Worm (Caenorhabditis elegans) whole organism, L2 larva: Measurements from ENCODE around the gene C23H5.11.

Experiments
- C34F6.9 ChIP-seq: fragments of 150-350 bp; optimal IDR thresholded peaks from 2 replicates; lab custom pipeline; 2014; ENCODE audit warnings: missing biosample characterization, missing genetic modification characterization
- F13H6.1 ChIP-seq: sonication (generic microtip); optimal IDR thresholded peaks from 2 replicates; lab custom pipeline; 2016; ENCODE audit warnings: missing genetic modification characterization, missing compliant biosample characterization
- R02D3.7 ChIP-seq: fragments of 150-350 bp; optimal IDR thresholded peaks from 2 replicates; lab custom pipeline; 2014; ENCODE audit warnings: missing biosample characterization, missing genetic modification characterization
- Y55F3AM.14 ChIP-seq: fragments of 200-800 bp; sonication (Bioruptor generic); optimal IDR thresholded peaks from 2 replicates; lab custom pipeline; 2018; ENCODE audit warnings: mild to moderate bottlenecking, missing genetic modification characterization, missing compliant biosample characterization
- ZK546.5 ChIP-seq: sonication (generic microtip); optimal IDR thresholded peaks from 2 replicates; lab custom pipeline; 2017; ENCODE audit warnings: missing biosample characterization, missing genetic modification characterization
- alr-1 ChIP-seq: fragments of 150-350 bp; optimal IDR thresholded peaks from 2 replicates; lab custom pipeline; 2014; ENCODE audit warnings: missing biosample characterization, missing genetic modification characterization
- blmp-1 ChIP-seq: sonication (generic microtip); optimal IDR thresholded peaks from 2 replicates; lab custom pipeline; 2017; ENCODE audit warnings: missing genetic modification characterization, mild to moderate bottlenecking, missing compliant biosample characterization, antibody characterized with exemption, moderate library complexity; ENCODE audit not compliant: insufficient read depth
- ceh-16 ChIP-seq: fragments of 150-350 bp; optimal IDR thresholded peaks from 2 replicates; lab custom pipeline; 2014; ENCODE audit warnings: missing biosample characterization, missing genetic modification characterization
- ceh-82 ChIP-seq: fragments of 150-350 bp; optimal IDR thresholded peaks from 2 replicates; lab custom pipeline; 2014; ENCODE audit warnings: missing biosample characterization, missing genetic modification characterization
- crh-2 ChIP-seq: sonication (generic microtip); optimal IDR thresholded peaks from 2 replicates; lab custom pipeline; 2017; ENCODE audit warnings: missing biosample characterization, missing genetic modification characterization
- egl-27 ChIP-seq: sonication (generic microtip); optimal IDR thresholded peaks from 3 replicates; lab custom pipeline; 2017; ENCODE audit warnings: missing biosample characterization, missing genetic modification reagents, missing genetic modification characterization
- elt-1 ChIP-seq: fragments of 150-350 bp; optimal IDR thresholded peaks from 2 replicates; lab custom pipeline; 2014; ENCODE audit warnings: missing biosample characterization, missing genetic modification characterization
- elt-3 ChIP-seq: sonication (generic microtip); optimal IDR thresholded peaks from 2 replicates; lab custom pipeline; 2017; ENCODE audit warnings: missing biosample characterization, missing genetic modification characterization
- fos-1 ChIP-seq: fragments of 150-350 bp; optimal IDR thresholded peaks from 2 replicates; lab custom pipeline; 2014; ENCODE audit warnings: missing biosample characterization, missing genetic modification characterization
- gmeb-1 ChIP-seq: fragments of 150-350 bp; optimal IDR thresholded peaks from 2 replicates; lab custom pipeline; 2014; ENCODE audit warnings: missing biosample characterization, missing genetic modification characterization
- lin-11 ChIP-seq: fragments of 150-350 bp; sonication (generic microtip); optimal IDR thresholded peaks from 2 replicates; lab custom pipeline; 2014; ENCODE audit warnings: missing biosample characterization, missing genetic modification characterization, inconsistent platforms, mixed read lengths
- lsy-2 ChIP-seq, 2 experiments: fragments of 150-350 bp in 1 of 2; sonication (generic microtip) in 1 of 2; optimal IDR thresholded peaks; 2 replicates each; lab custom pipeline; 2014 to 2017; ENCODE audit warnings: missing biosample characterization in 2 of 2, missing genetic modification characterization in 2 of 2
- mab-5 ChIP-seq: fragments of 150-350 bp; optimal IDR thresholded peaks from 2 replicates; lab custom pipeline; 2014; ENCODE audit warnings: missing biosample characterization, missing genetic modification characterization
- mdl-1 ChIP-seq, 2 experiments: fragments of 150-350 bp in 1 of 2; sonication (generic microtip) in 1 of 2; optimal IDR thresholded peaks; 2 replicates each; lab custom pipeline; 2017; ENCODE audit warnings: missing biosample characterization in 2 of 2, missing genetic modification characterization in 2 of 2
- nhr-10 ChIP-seq: sonication (generic microtip); optimal IDR thresholded peaks from 2 replicates; lab custom pipeline; 2017; ENCODE audit warnings: missing biosample characterization, missing genetic modification characterization
- nhr-11 ChIP-seq: fragments of 150-350 bp; optimal IDR thresholded peaks from 2 replicates; lab custom pipeline; 2014; ENCODE audit warnings: missing biosample characterization, missing genetic modification characterization
- nhr-129 ChIP-seq: fragments of 150-350 bp; optimal IDR thresholded peaks from 2 replicates; lab custom pipeline; 2014; ENCODE audit warnings: missing biosample characterization, missing genetic modification characterization
- nhr-23 ChIP-seq: fragments of 150-350 bp; optimal IDR thresholded peaks from 2 replicates; lab custom pipeline; 2014; ENCODE audit warnings: missing biosample characterization, missing genetic modification reagents, missing genetic modification characterization
- nhr-237 ChIP-seq: fragments of 150-350 bp; optimal IDR thresholded peaks from 2 replicates; lab custom pipeline; 2014; ENCODE audit warnings: missing biosample characterization, missing genetic modification characterization
- nhr-25 ChIP-seq: fragments of 150-350 bp; sonication (generic microtip); optimal IDR thresholded peaks from 3 replicates; lab custom pipeline; 2014; ENCODE audit warnings: missing biosample characterization, missing genetic modification characterization
- nhr-6 ChIP-seq: fragments of 150-350 bp; optimal IDR thresholded peaks from 2 replicates; lab custom pipeline; 2014; ENCODE audit warnings: missing biosample characterization, missing genetic modification characterization
- nhr-77 ChIP-seq: fragments of 150-350 bp; optimal IDR thresholded peaks from 2 replicates; lab custom pipeline; 2014; ENCODE audit warnings: missing biosample characterization, missing genetic modification characterization
- peb-1 ChIP-seq: fragments of 150-350 bp; optimal IDR thresholded peaks from 2 replicates; lab custom pipeline; 2014; ENCODE audit warnings: missing biosample characterization, missing genetic modification characterization
- sma-9 ChIP-seq, 2 experiments: fragments of 150-350 bp in 1 of 2; sonication (generic microtip) in 1 of 2; optimal IDR thresholded peaks; 2 replicates each; lab custom pipeline; 2014 to 2016; ENCODE audit warnings: missing genetic modification characterization in 2 of 2, mild to moderate bottlenecking in 1 of 2, missing biosample characterization in 1 of 2, missing compliant biosample characterization in 1 of 2, missing genetic modification reagents in 1 of 2, moderate library complexity in 1 of 2
- snpc-4 ChIP-seq: fragments of 150-350 bp; optimal IDR thresholded peaks from 2 replicates; lab custom pipeline; 2014; ENCODE audit warnings: missing biosample characterization, missing genetic modification characterization
- unc-39 ChIP-seq: fragments of 150-350 bp; optimal IDR thresholded peaks from 2 replicates; lab custom pipeline; 2014; ENCODE audit warnings: missing biosample characterization, missing genetic modification characterization
- unc-55 ChIP-seq: fragments of 150-350 bp; sonication (generic microtip); optimal IDR thresholded peaks from 3 replicates; lab custom pipeline; 2014; ENCODE audit warnings: missing biosample characterization, missing genetic modification reagents, missing genetic modification characterization
- unc-62 ChIP-seq: fragments of 150-350 bp; optimal IDR thresholded peaks from 2 replicates; lab custom pipeline; 2014; ENCODE audit warnings: missing biosample characterization, missing genetic modification reagents, missing genetic modification characterization
- zag-1 ChIP-seq: fragments of 150-350 bp; optimal IDR thresholded peaks from 2 replicates; lab custom pipeline; 2014; ENCODE audit warnings: missing biosample characterization, missing genetic modification characterization
- ztf-1 ChIP-seq: fragments of 200-800 bp; sonication (Bioruptor generic); conservative IDR thresholded peaks from 2 replicates; pipeline ENCODE4 v1.3.6; 2022; ENCODE audit warnings: missing genetic modification characterization, missing compliant biosample characterization

C23H5.11 gene

ce11 chrIV:2080340-2080739 is 19.3 kb downstream of the C23H5.11 start:
- TF ChIP-seq lsy-2 (tag; optimal IDR thresholded peaks at IDR 0.05; lab: Kevin White, UChicago) = no peak
- TF ChIP-seq blmp-1 (tag; lab: Kevin White, UChicago) = no peak
- no peak for TF ChIP-seq C34F6.9 (tag; lab: Kevin White, UChicago)
- TF ChIP-seq Y55F3AM.14 (GFP tag; lab: Kevin White, UChicago) = no peak
- no peak for TF ChIP-seq nhr-11 (tag; lab: Kevin White, UChicago)
- no peak for TF ChIP-seq nhr-129 (tag; lab: Kevin White, UChicago)
- TF ChIP-seq R02D3.7 = no peak
- no peak for TF ChIP-seq ZK546.5
- TF ChIP-seq ceh-16 (tag; lab: Kevin White, UChicago) = no peak
- TF ChIP-seq F13H6.1 (tag; lab: Kevin White, UChicago) = no peak
- TF ChIP-seq nhr-237 (tag; lab: Kevin White, UChicago) = no peak
- no peak for TF ChIP-seq crh-2 (tag; lab: Kevin White, UChicago)
- no peak for TF ChIP-seq sma-9 (GFP tag; optimal IDR thresholded peaks at IDR 0.05; lab: Kevin White, UChicago)
- no peak for TF ChIP-seq sma-9 (tag; optimal IDR thresholded peaks at IDR 0.05; lab: Kevin White, UChicago)
- TF ChIP-seq unc-39 (tag; lab: Kevin White, UChicago) = no peak
- TF ChIP-seq egl-27 (tag; lab: Kevin White, UChicago) = no peak
- TF ChIP-seq fos-1 (tag; lab: Kevin White, UChicago) = no peak
- TF ChIP-seq unc-55 = no peak
- no peak for TF ChIP-seq gmeb-1 (tag; lab: Kevin White, UChicago)

ce11 chrIV:2077159-2077835 is 22.4 kb downstream of the C23H5.11 start:
- TF ChIP-seq alr-1 (no peak), lsy-2 (tag; optimal IDR thresholded peaks at IDR 0.05; lab: Kevin White, UChicago) (peak in 1 of 2 experiments; percentile 10)

ce11 chrIV:2065895-2066294 is 33.8 kb downstream of the C23H5.11 start, which contains the start of gene arrd-26:
Gene arrd-26 (plus strand): TSS chrIV:2066195.
- no peak for TF ChIP-seq lin-11
- no peak for TF ChIP-seq unc-39 (tag; lab: Kevin White, UChicago)
- TF ChIP-seq elt-3 = no peak
- no peak for TF ChIP-seq Y55F3AM.14 (GFP tag; lab: Kevin White, UChicago)
- TF ChIP-seq nhr-6 = no peak
- no peak for TF ChIP-seq elt-1 (tag; lab: Kevin White, UChicago)
- TF ChIP-seq zag-1 = no peak
- no peak for TF ChIP-seq nhr-11 (tag; lab: Kevin White, UChicago)
- no peak for TF ChIP-seq sma-9 (GFP tag; optimal IDR thresholded peaks at IDR 0.05; lab: Kevin White, UChicago)
- TF ChIP-seq sma-9 (tag; optimal IDR thresholded peaks at IDR 0.05; lab: Kevin White, UChicago) = no peak
- no peak for TF ChIP-seq ztf-1 (GFP tag; lab: Robert Waterston, UW)

- no peak for TF ChIP-seq nhr-6
- TF ChIP-seq sma-9 (GFP tag; optimal IDR thresholded peaks at IDR 0.05; lab: Kevin White, UChicago) = no peak
- no peak for TF ChIP-seq sma-9 (tag; optimal IDR thresholded peaks at IDR 0.05; lab: Kevin White, UChicago)
- no peak for TF ChIP-seq unc-55
- no peak for TF ChIP-seq fos-1 (tag; lab: Kevin White, UChicago)
- no peak for TF ChIP-seq mdl-1 (tag; optimal IDR thresholded peaks at IDR 0.05; lab: Kevin White, UChicago)
- TF ChIP-seq C34F6.9 (tag; lab: Kevin White, UChicago) = no peak
- TF ChIP-seq nhr-25 (tag; lab: Kevin White, UChicago) = no peak
- no peak for TF ChIP-seq zag-1
- TF ChIP-seq ztf-1 (GFP tag; lab: Robert Waterston, UW) = no peak
- TF ChIP-seq nhr-77 (tag; lab: Kevin White, UChicago) = no peak
- no peak for TF ChIP-seq lin-11
- TF ChIP-seq nhr-10 (tag; lab: Kevin White, UChicago) = no peak
- no peak for TF ChIP-seq nhr-237 (tag; lab: Kevin White, UChicago)
- TF ChIP-seq elt-1 (tag; lab: Kevin White, UChicago) = no peak
Observed at ce11 chrIV:2059011-2059410, 40.7 kb downstream of the C23H5.11 start, which contains the start of gene R05C11.2. Gene R05C11.2 (minus strand): TSS chrIV:2059111.

ce11 chrIV:2057462-2057861 is 42.2 kb downstream of the C23H5.11 start:
- no peak for TF ChIP-seq C34F6.9 (tag; lab: Kevin White, UChicago)
- no peak for TF ChIP-seq nhr-23 (tag; lab: Kevin White, UChicago)
- TF ChIP-seq nhr-237 (tag; lab: Kevin White, UChicago) = no peak
- no peak for TF ChIP-seq F13H6.1 (tag; lab: Kevin White, UChicago)
- TF ChIP-seq nhr-77 (tag; lab: Kevin White, UChicago) = no peak
- TF ChIP-seq blmp-1 (tag; lab: Kevin White, UChicago) = no peak
- TF ChIP-seq mab-5 (tag; lab: Kevin White, UChicago) = no peak
- no peak for TF ChIP-seq snpc-4 (tag; lab: Kevin White, UChicago)
- TF ChIP-seq unc-62 (GFP tag; lab: Kevin White, UChicago) = no peak
- no peak for TF ChIP-seq ceh-16 (tag; lab: Kevin White, UChicago)
- TF ChIP-seq ceh-82 = no peak
- no peak for TF ChIP-seq peb-1 (tag; lab: Kevin White, UChicago)
- no peak for TF ChIP-seq nhr-11 (tag; lab: Kevin White, UChicago)
